Worm (Caenorhabditis elegans): Measurements from ENCODE around the gene clc-20.

Gene clc-20

DNA sequence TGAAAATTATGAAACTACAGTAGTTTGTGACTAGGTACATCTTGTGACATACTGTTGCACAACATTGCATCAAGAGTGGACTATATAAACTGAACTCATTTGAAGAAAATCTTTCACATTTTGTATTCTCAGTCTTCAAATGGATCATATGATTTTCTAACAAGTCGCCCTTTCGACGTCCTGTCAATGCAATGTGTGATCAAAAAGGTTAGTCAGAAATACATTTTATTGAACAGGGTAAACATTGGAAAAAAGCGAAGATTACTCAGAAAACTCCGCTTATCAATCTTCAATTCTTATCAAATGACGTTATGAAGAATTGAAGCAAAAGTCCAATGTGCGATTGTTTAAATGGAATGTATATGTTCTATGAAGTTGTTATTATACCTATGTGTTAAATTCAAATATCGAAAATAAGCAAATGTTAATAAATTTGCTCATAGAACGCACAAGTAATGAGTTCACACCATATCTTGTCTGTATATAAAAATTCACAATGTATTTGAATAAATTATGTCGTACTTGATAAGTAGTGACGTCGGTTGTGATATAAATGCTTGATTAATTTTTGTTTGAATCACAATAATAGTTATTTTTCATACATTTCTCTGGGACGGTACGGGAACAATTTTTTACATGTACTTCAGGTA is 39.4 kb upstream of the clc-20 start, which contains the start of gene zip-2:
zip-2 (plus strand) TSS at position 128 of the 650 bp plus-strand sequence.
- TF ChIP-seq elt-2 (tag; optimal IDR thresholded peaks at IDR 0.05) (peak; percentile 27), ceh-19 (GFP tag; optimal IDR thresholded peaks at IDR 0.05) (no peak)

DNA sequence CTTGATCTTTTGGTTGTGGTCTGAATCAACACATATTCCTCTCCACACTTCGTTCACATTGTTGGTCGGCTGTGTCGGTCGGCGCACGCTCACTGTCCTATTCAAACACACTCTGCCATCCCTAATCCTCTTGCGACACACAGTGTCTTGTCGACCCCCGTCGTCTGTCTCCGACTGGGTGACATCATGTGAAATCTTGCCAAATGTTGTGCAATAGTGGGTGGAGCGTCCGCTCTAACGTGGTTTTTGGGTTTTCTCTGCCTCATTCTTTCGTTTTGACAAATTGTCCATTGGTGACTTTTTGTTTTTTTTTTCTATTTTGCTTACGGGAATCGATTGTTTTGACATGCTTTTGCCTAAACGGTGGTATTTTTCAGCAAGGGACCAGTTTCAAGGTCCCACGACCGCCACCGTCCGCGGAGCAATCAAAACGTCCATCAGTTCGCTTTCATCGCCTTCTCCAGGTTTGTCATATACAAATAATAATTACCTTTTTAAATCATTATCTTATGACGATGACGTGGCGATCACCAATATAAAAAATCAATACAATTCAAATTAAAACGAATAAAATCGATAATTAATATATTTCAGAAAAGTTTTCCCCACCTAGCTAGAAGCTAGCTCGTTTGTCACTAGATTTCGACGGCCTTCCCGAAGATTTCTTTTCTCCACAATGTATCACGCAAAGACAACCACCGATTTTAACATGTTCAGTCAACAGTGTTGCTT is 38.5 kb upstream of the clc-20 start:
- TF ChIP-seq pros-1 (tag; optimal IDR thresholded peaks at IDR 0.05) (no peak), madf-2 (tag; optimal IDR thresholded peaks at IDR 0.05) (peak; percentile 35), unc-3 (GFP tag; conservative IDR thresholded peaks at IDR 0.05) (no peak), unc-3 (tag; optimal IDR thresholded peaks at IDR 0.05) (peak; percentile 17), rnt-1 (tag; optimal IDR thresholded peaks at IDR 0.05) (peak; percentile 85), pat-9 (tag; optimal IDR thresholded peaks at IDR 0.05) (no peak), nfya-1 (tag; optimal IDR thresholded peaks at IDR 0.05) (peak; percentile 92), pha-2 (tag; optimal IDR thresholded peaks at IDR 0.05) (peak; percentile 18), ceh-24 (tag; optimal IDR thresholded peaks at IDR 0.05) (no peak), ceh-2 (tag; optimal IDR thresholded peaks at IDR 0.05) (peak; percentile 48), ceh-18 (tag; optimal IDR thresholded peaks at IDR 0.05) (peak; percentile 82), F13H6.1 (tag; optimal IDR thresholded peaks at IDR 0.05) (peak; percentile 28), zip-5 (tag; optimal IDR thresholded peaks at IDR 0.05) (peak; percentile 4), K09A11.1 (tag; optimal IDR thresholded peaks at IDR 0.05; ENCODE audit: insufficient read depth) (peak; percentile 65), hlh-30 (tag; optimal IDR thresholded peaks at IDR 0.05; ENCODE audit: insufficient read depth) (peak; percentile 96), elt-2 (tag; optimal IDR thresholded peaks at IDR 0.05) (peak; percentile 78), hlh-8 (tag; optimal IDR thresholded peaks at IDR 0.05) (peak; percentile 14), ama-1 (optimal IDR thresholded peaks at IDR 0.05) (peak; percentile 56), T23F11.4 (GFP tag; optimal IDR thresholded peaks at IDR 0.05) (no peak), hlh-6 (tag; optimal IDR thresholded peaks at IDR 0.05) (no peak), fkh-10 (GFP tag; optimal IDR thresholded peaks at IDR 0.05) (peak; percentile 15), unc-55 (GFP tag; optimal IDR thresholded peaks at IDR 0.05) (peak; percentile 91), fkh-6 (tag; optimal IDR thresholded peaks at IDR 0.05) (peak; percentile 2), tbx-2 (tag; optimal IDR thresholded peaks at IDR 0.05) (peak; percentile 95), ceh-31 (tag; optimal IDR thresholded peaks at IDR 0.05) (peak; percentile 87), pag-3 (tag; optimal IDR thresholded peaks at IDR 0.05; ENCODE audit: borderline replicate concordance) (no peak), unc-42 (tag; optimal IDR thresholded peaks at IDR 0.05) (peak; percentile 29), sdc-2 (tag; optimal IDR thresholded peaks at IDR 0.05) (peak; percentile 17), pax-1 (tag; optimal IDR thresholded peaks at IDR 0.05) (peak; percentile 90), ceh-6 (GFP tag; optimal IDR thresholded peaks at IDR 0.05) (no peak), ref-2 (tag; optimal IDR thresholded peaks at IDR 0.05) (peak; percentile 76), ceh-34 (tag; optimal IDR thresholded peaks at IDR 0.05) (peak; percentile 41), gmeb-2 (tag; optimal IDR thresholded peaks at IDR 0.05) (no peak), syd-9 (tag; optimal IDR thresholded peaks at IDR 0.05) (no peak), eyg-1 (tag; optimal IDR thresholded peaks at IDR 0.05) (peak; percentile 26), hlh-13 (GFP tag; optimal IDR thresholded peaks at IDR 0.05) (no peak), odd-2 (tag; optimal IDR thresholded peaks at IDR 0.05) (no peak), dve-1 (tag; optimal IDR thresholded peaks at IDR 0.05) (peak; percentile 85), ztf-16 (tag; optimal IDR thresholded peaks at IDR 0.05) (peak; percentile 9), pqm-1 (tag; optimal IDR thresholded peaks at IDR 0.05) (peak; percentile 42), ets-4 (tag; optimal IDR thresholded peaks at IDR 0.05) (peak; percentile 51)
